Worm (Caenorhabditis elegans): Measurements from ENCODE around the gene rhgf-2.

The rhgf-2 gene

DNA sequence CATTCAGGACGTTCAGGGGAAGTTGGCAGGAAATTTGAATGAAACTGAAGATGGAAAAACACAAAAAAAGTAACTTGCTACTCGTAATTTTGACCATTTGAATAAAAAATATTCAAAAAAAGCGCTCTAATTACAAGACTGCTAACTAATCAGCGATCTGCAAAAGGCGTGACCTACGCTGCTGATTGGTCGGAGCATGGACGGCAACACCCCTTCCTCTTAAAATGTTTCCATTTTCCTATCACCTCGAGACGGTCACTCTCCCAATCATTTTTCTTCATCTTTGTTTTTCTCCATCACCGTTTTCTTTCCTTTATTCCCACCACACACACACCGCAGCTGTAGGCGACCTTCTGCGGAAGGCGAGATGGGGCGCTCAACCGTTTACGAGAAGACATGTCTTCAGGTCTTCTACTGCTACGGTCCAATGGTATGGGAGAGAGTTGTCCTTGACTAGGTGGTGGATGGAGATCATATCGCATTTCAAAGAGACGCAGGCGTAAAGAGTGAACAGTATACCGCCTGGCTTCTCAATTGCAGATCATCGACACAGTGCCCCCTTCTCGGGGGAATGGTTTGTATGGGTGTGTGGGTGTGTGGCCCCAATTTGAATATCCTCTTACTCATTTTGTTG lies 51.0 kb downstream of the rhgf-2 start:
- TF ChIP-seq ceh-31 (tag; optimal IDR thresholded peaks at IDR 0.05) (peak; percentile 16), nfya-1 (tag; optimal IDR thresholded peaks at IDR 0.05) (peak; percentile 16), mec-3 (tag; optimal IDR thresholded peaks at IDR 0.05; ENCODE audit: borderline replicate concordance) (peak; percentile 24), ref-2 (tag; optimal IDR thresholded peaks at IDR 0.05) (peak; percentile 14), K02D7.2 (tag; optimal IDR thresholded peaks at IDR 0.05) (no peak)

DNA sequence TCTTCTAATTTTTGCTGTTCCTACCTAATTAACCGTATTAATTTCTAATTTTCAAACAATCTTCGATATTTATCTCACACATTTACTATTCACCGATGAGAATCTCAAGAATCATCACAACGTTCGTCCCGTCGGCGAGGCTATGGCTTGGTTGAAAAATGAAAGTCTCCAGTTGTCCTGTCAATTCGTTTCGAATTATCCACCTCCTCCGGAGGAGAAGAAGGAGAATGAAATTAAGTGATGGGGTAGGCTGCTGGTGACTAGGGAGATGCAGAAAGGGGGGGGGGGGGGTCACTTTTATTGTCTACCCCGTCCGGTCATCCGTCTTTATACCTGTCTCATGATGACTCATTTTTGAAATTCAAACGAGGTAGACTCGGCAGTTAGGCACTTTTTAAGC lies 52.3 kb downstream of the rhgf-2 start:
- TF ChIP-seq unc-55 (GFP tag; optimal IDR thresholded peaks at IDR 0.05) = no peak
- no peak for TF ChIP-seq lim-6 (tag; optimal IDR thresholded peaks at IDR 0.05)
- no peak for TF ChIP-seq pha-2 (tag; optimal IDR thresholded peaks at IDR 0.05)
- TF ChIP-seq rnt-1 (tag; optimal IDR thresholded peaks at IDR 0.05) = no peak
- TF ChIP-seq F13H6.1 (tag; optimal IDR thresholded peaks at IDR 0.05) = no peak
- no peak for TF ChIP-seq hlh-8 (tag; optimal IDR thresholded peaks at IDR 0.05)
- no peak for TF ChIP-seq eyg-1 (tag; optimal IDR thresholded peaks at IDR 0.05)
- TF ChIP-seq ceh-24 (tag; optimal IDR thresholded peaks at IDR 0.05) = no peak
- no peak for TF ChIP-seq syd-9 (tag; optimal IDR thresholded peaks at IDR 0.05)
- no peak for TF ChIP-seq ceh-19 (GFP tag; optimal IDR thresholded peaks at IDR 0.05)
- no peak for TF ChIP-seq ceh-14 (tag; optimal IDR thresholded peaks at IDR 0.05)
- no peak for TF ChIP-seq dve-1 (tag; optimal IDR thresholded peaks at IDR 0.05)
- TF ChIP-seq unc-86 (tag; optimal IDR thresholded peaks at IDR 0.05) = no peak

- TF ChIP-seq ceh-30 (tag; optimal IDR thresholded peaks at IDR 0.05) (no peak), Y22D7AL.16 (tag; optimal IDR thresholded peaks at IDR 0.05) (no peak), dve-1 (tag; optimal IDR thresholded peaks at IDR 0.05) (peak; percentile 32), ama-1 (optimal IDR thresholded peaks at IDR 0.05) (no peak), hlh-8 (tag; optimal IDR thresholded peaks at IDR 0.05) (no peak), tbx-2 (tag; optimal IDR thresholded peaks at IDR 0.05) (no peak)
These were observed 54.7 kb downstream of the rhgf-2 start, which contains the start of gene R03H10.2 for ce11 chrII:4155112-4155823. Gene R03H10.2, plus strand, starts transcription at chrII:4155773.

DNA sequence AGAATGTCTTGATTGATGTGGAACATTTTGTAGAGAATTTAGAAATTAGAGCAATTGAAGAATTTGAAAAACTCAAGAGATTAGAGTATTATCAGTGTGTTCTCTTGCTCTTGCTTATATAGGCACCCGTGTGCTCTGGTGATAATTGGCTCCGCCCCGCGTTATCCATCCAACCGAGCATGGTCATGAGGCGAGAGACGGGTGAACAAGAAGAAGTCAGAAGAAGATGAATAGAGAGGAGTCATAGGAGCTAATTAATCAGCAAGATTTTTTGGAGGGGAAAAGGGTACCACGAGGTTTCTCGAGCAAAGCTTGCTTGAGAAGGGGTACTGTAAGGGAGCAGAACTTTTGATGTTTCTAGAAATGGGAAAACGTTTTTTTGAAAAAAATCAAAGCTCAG lies 57.2 kb downstream of the rhgf-2 start:
- TF ChIP-seq pros-1 (tag; optimal IDR thresholded peaks at IDR 0.05) (no peak), unc-55 (GFP tag; optimal IDR thresholded peaks at IDR 0.05) (no peak), T23F11.4 (GFP tag; optimal IDR thresholded peaks at IDR 0.05) (no peak), ets-4 (tag; optimal IDR thresholded peaks at IDR 0.05) (no peak), hlh-15 (tag; optimal IDR thresholded peaks at IDR 0.05) (no peak)

- TF ChIP-seq hlh-13 (GFP tag; optimal IDR thresholded peaks at IDR 0.05) (no peak), nhr-11 (tag; optimal IDR thresholded peaks at IDR 0.05) (no peak), ceh-6 (GFP tag; optimal IDR thresholded peaks at IDR 0.05) (no peak), che-1 (tag; optimal IDR thresholded peaks at IDR 0.05) (no peak), lin-11 (tag; optimal IDR thresholded peaks at IDR 0.05) (no peak), ceh-2 (tag; optimal IDR thresholded peaks at IDR 0.05) (no peak), sox-2 (GFP tag; IDR thresholded peaks at IDR 0.05) (no peak), ceh-9 (tag; optimal IDR thresholded peaks at IDR 0.05) (no peak), fax-1 (tag; optimal IDR thresholded peaks at IDR 0.05) (no peak)
These were observed 59.0 kb downstream of the rhgf-2 start for ce11 chrII:4159570-4159969.
